Fruit fly (Drosophila melanogaster) whole organism, embryonic: ENCODE measurements around the gene CG31109.

Source experiments
- Atf6 ChIP-seq: fragments of 200-800 bp; sonication (Bioruptor generic); IDR thresholded peaks from 2 replicates; pipeline ENCODE4 v1.3.6; 2022; ENCODE audit warnings: missing biosample characterization, missing genetic modification characterization
- CG10431 ChIP-seq: fragments of 200-800 bp; sonication (Bioruptor generic); optimal IDR thresholded peaks from 3 replicates; lab custom pipeline; 2018; ENCODE audit warnings: missing biosample characterization, mild to moderate bottlenecking, missing genetic modification characterization
- CG13123 ChIP-seq: fragments of 200-800 bp; sonication (Bioruptor generic); optimal IDR thresholded peaks from 2 replicates; lab custom pipeline; 2016; ENCODE audit warnings: missing biosample characterization, missing genetic modification characterization
- CG14710 ChIP-seq: fragments of 200-800 bp; sonication (Bioruptor generic); optimal IDR thresholded peaks from 3 replicates; lab custom pipeline; 2019; ENCODE audit warnings: missing biosample characterization, mild to moderate bottlenecking, missing genetic modification characterization, moderate library complexity
- CG15011 ChIP-seq: fragments of 200-800 bp; sonication (Bioruptor generic); optimal IDR thresholded peaks from 3 replicates; lab custom pipeline; 2018; ENCODE audit warnings: missing biosample characterization, mild to moderate bottlenecking, missing genetic modification characterization
- CG15269 ChIP-seq: fragments of 200-800 bp; sonication (Bioruptor generic); optimal IDR thresholded peaks from 2 replicates; lab custom pipeline; 2018; ENCODE audit warnings: missing biosample characterization, mild to moderate bottlenecking, missing genetic modification characterization, moderate library complexity
- CG17802 ChIP-seq: fragments of 200-800 bp; sonication (Bioruptor generic); optimal IDR thresholded peaks from 2 replicates; lab custom pipeline; 2018; ENCODE audit warnings: missing biosample characterization, mild to moderate bottlenecking, missing genetic modification characterization, moderate library complexity
- CG18599 ChIP-seq: fragments of 200-800 bp; sonication (Bioruptor generic); optimal IDR thresholded peaks from 3 replicates; lab custom pipeline; 2017; ENCODE audit warnings: missing biosample characterization, missing genetic modification characterization, mild to moderate bottlenecking, moderate library complexity, missing genetic modification reagents
- CG18619 ChIP-seq: fragments of 200-800 bp; sonication (Bioruptor generic); optimal IDR thresholded peaks from 3 replicates; lab custom pipeline; 2017; ENCODE audit warnings: missing biosample characterization, mild to moderate bottlenecking, missing genetic modification characterization
- CG2199 ChIP-seq: fragments of 200-800 bp; sonication (Bioruptor generic); IDR thresholded peaks from 3 replicates; pipeline ENCODE4 v1.3.6; 2022; ENCODE audit warnings: missing biosample characterization, missing genetic modification characterization
- CG32767 ChIP-seq: fragments of 200-800 bp; sonication (Bioruptor generic); IDR thresholded peaks from 2 replicates; pipeline ENCODE4 v1.3.6; 2022; ENCODE audit warnings: missing biosample characterization, missing genetic modification characterization
- CG7271 ChIP-seq: fragments of 200-800 bp; sonication (Bioruptor generic); optimal IDR thresholded peaks from 2 replicates; lab custom pipeline; 2018; ENCODE audit warnings: missing biosample characterization, mild to moderate bottlenecking, missing genetic modification characterization, moderate library complexity
- CG7839 ChIP-seq: fragments of 200-800 bp; sonication (Bioruptor generic); optimal IDR thresholded peaks from 3 replicates; lab custom pipeline; 2018; ENCODE audit warnings: missing biosample characterization, mild to moderate bottlenecking, missing genetic modification characterization, moderate library complexity
- CG7987 ChIP-seq: fragments of 200-800 bp; sonication (Bioruptor generic); optimal IDR thresholded peaks from 2 replicates; lab custom pipeline; 2018; ENCODE audit warnings: missing biosample characterization, mild to moderate bottlenecking, missing genetic modification characterization, moderate library complexity
- D ChIP-seq, 2 experiments: fragments of 200-800 bp in 1 of 2; fragments of >200 bp in 1 of 2; sonication (Bioruptor generic) in 1 of 2; optimal IDR thresholded peaks; 2 replicates in 1 of 2; 3 replicates in 1 of 2; lab custom pipeline; 2017; ENCODE audit warnings: mild to moderate bottlenecking in 1 of 2, missing biosample characterization in 1 of 2, missing genetic modification characterization in 1 of 2, missing genetic modification reagents in 1 of 2
- D19A ChIP-seq: fragments of 200-800 bp; optimal IDR thresholded peaks from 3 replicates; lab custom pipeline; 2019; ENCODE audit warnings: missing biosample characterization, mild to moderate bottlenecking, missing genetic modification characterization, moderate library complexity
- Dip3 ChIP-seq: fragments of 200-800 bp; sonication (Bioruptor generic); optimal IDR thresholded peaks from 3 replicates; lab custom pipeline; 2016; ENCODE audit warnings: missing biosample characterization, missing genetic modification characterization
- Ets65A ChIP-seq: fragments of 200-800 bp; sonication (Bioruptor generic); peaks from one replicate; lab custom pipeline; 2016; ENCODE audit warnings: missing biosample characterization, missing genetic modification characterization
- Mrtf ChIP-seq: fragments of 200-800 bp; sonication (Bioruptor generic); IDR thresholded peaks from 3 replicates; pipeline ENCODE4 v1.3.6; 2022; ENCODE audit warnings: missing biosample characterization, missing genetic modification characterization
- NC2α ChIP-seq: fragments of 200-800 bp; sonication (Bioruptor generic); optimal IDR thresholded peaks from 2 replicates; lab custom pipeline; 2016; ENCODE audit warnings: missing biosample characterization, missing genetic modification characterization
- NfI ChIP-seq: fragments of 200-800 bp; sonication (Bioruptor generic); optimal IDR thresholded peaks from 3 replicates; lab custom pipeline; 2018; ENCODE audit warnings: missing biosample characterization, mild to moderate bottlenecking, missing genetic modification characterization, moderate library complexity
- Opbp ChIP-seq: fragments of 200-800 bp; sonication (Bioruptor generic); IDR thresholded peaks from 3 replicates; pipeline ENCODE4 v1.3.6; 2022; ENCODE audit warnings: missing biosample characterization, missing genetic modification characterization; ENCODE audit not compliant: partially characterized antibody
- Six4 ChIP-seq: fragments of 200-800 bp; sonication (Bioruptor generic); optimal IDR thresholded peaks from 2 replicates; lab custom pipeline; 2016; ENCODE audit warnings: missing biosample characterization, missing genetic modification characterization
- Xrp1 ChIP-seq: fragments of 200-800 bp; sonication (Bioruptor generic); IDR thresholded peaks from 2 replicates; pipeline ENCODE4 v1.3.6; 2022; ENCODE audit warnings: missing biosample characterization, missing genetic modification characterization
- ab ChIP-seq: fragments of 200-800 bp; sonication (Bioruptor generic); optimal IDR thresholded peaks from 2 replicates; lab custom pipeline; 2016; ENCODE audit warnings: missing biosample characterization, missing genetic modification characterization
- bab2 ChIP-seq: fragments of 200-800 bp; sonication (Bioruptor generic); optimal IDR thresholded peaks from 2 replicates; lab custom pipeline; 2016; ENCODE audit warnings: missing biosample characterization, missing genetic modification characterization
- bbx ChIP-seq: fragments of 200-800 bp; sonication (Bioruptor generic); IDR thresholded peaks from 2 replicates; pipeline ENCODE4 v1.3.6; 2022; ENCODE audit warnings: missing biosample characterization, missing genetic modification characterization; ENCODE audit not compliant: partially characterized antibody
- bigmax ChIP-seq: fragments of 200-800 bp; sonication (Bioruptor generic); optimal IDR thresholded peaks from 2 replicates; lab custom pipeline; 2018; ENCODE audit warnings: missing biosample characterization, mild to moderate bottlenecking, missing genetic modification characterization
- br ChIP-seq: fragments of >200 bp; optimal IDR thresholded peaks from 2 replicates; lab custom pipeline; 2017
- chm ChIP-seq: fragments of 200-800 bp; sonication (Bioruptor generic); IDR thresholded peaks from 2 replicates; pipeline ENCODE4 v1.3.6; 2022; ENCODE audit warnings: missing biosample characterization, missing genetic modification characterization
- corto ChIP-seq: fragments of 200-800 bp; sonication (Bioruptor generic); optimal IDR thresholded peaks from 2 replicates; lab custom pipeline; 2016; ENCODE audit warnings: missing biosample characterization, mild to moderate bottlenecking, missing genetic modification characterization, moderate library complexity
- disco-r ChIP-seq: fragments of 200-800 bp; sonication (Bioruptor generic); optimal IDR thresholded peaks from 2 replicates; lab custom pipeline; 2016; ENCODE audit warnings: missing biosample characterization, missing genetic modification characterization
- eve ChIP-seq, 2 experiments: fragments of >200 bp; optimal IDR thresholded peaks; 2 replicates each; lab custom pipeline; 2017; ENCODE audit warnings: missing biosample characterization in 2 of 2, missing genetic modification characterization in 2 of 2
- gcm2 ChIP-seq: fragments of 200-800 bp; sonication (Bioruptor generic); optimal IDR thresholded peaks from 2 replicates; lab custom pipeline; 2016; ENCODE audit warnings: missing biosample characterization, missing genetic modification characterization
- gro ChIP-seq: fragments of 200-800 bp; sonication (Bioruptor generic); optimal IDR thresholded peaks from 2 replicates; lab custom pipeline; 2016; ENCODE audit warnings: missing biosample characterization, missing genetic modification characterization
- jigr1 ChIP-seq: fragments of 200-800 bp; sonication (Bioruptor generic); IDR thresholded peaks from 3 replicates; pipeline ENCODE4 v1.3.6; 2022; ENCODE audit warnings: missing biosample characterization, missing genetic modification characterization
- kni ChIP-seq: fragments of 200-800 bp; sonication (Bioruptor generic); optimal IDR thresholded peaks from 3 replicates; lab custom pipeline; 2017; ENCODE audit warnings: mild to moderate bottlenecking, missing biosample characterization, missing genetic modification reagents, missing genetic modification characterization
- lilli ChIP-seq: fragments of 200-800 bp; sonication (Bioruptor generic); optimal IDR thresholded peaks from 3 replicates; lab custom pipeline; 2016; ENCODE audit warnings: missing biosample characterization, missing genetic modification characterization
- lola ChIP-seq, 3 experiments: fragments of >200 bp in 2 of 3; fragments of 200-800 bp in 1 of 3; sonication (Bioruptor generic) in 1 of 3; optimal IDR thresholded peaks; 2 replicates each; lab custom pipeline; 2017 to 2019; ENCODE audit warnings: missing biosample characterization in 3 of 3, missing genetic modification characterization in 3 of 3, mild to moderate bottlenecking in 1 of 3, moderate library complexity in 1 of 3
- lov ChIP-seq, 2 experiments: fragments of 200-800 bp in 1 of 2; fragments of >200 bp in 1 of 2; sonication (Bioruptor generic) in 1 of 2; IDR thresholded peaks in 1 of 2; optimal IDR thresholded peaks in 1 of 2; 2 replicates in 1 of 2; 3 replicates in 1 of 2; pipeline versions ENCODE4 v1.3.6 to Lab custom; 2017 to 2022; ENCODE audit warnings: missing biosample characterization in 1 of 2, missing genetic modification characterization in 1 of 2
- onecut ChIP-seq: fragments of 200-800 bp; sonication (Bioruptor generic); IDR thresholded peaks from 2 replicates; pipeline ENCODE4 v1.3.6; 2022; ENCODE audit warnings: missing biosample characterization, missing genetic modification characterization
- pb ChIP-seq: fragments of 200-800 bp; sonication (Bioruptor generic); optimal IDR thresholded peaks from 3 replicates; lab custom pipeline; 2016; ENCODE audit warnings: missing biosample characterization, missing genetic modification characterization
- pros ChIP-seq: fragments of 200-800 bp; sonication (Bioruptor generic); optimal IDR thresholded peaks from 3 replicates; lab custom pipeline; 2019; ENCODE audit warnings: missing biosample characterization, mild to moderate bottlenecking, missing genetic modification characterization, moderate library complexity
- sim ChIP-seq: fragments of 200-800 bp; sonication (Bioruptor generic); IDR thresholded peaks from 2 replicates; pipeline ENCODE4 v1.3.6; 2022; ENCODE audit warnings: missing biosample characterization, missing genetic modification characterization
- tin ChIP-seq: fragments of 200-800 bp; sonication (Bioruptor generic); optimal IDR thresholded peaks from 3 replicates; lab custom pipeline; 2016; ENCODE audit warnings: missing biosample characterization, missing genetic modification characterization
- usp ChIP-seq: fragments of >200 bp; optimal IDR thresholded peaks from 2 replicates; lab custom pipeline; 2017; ENCODE audit warnings: missing biosample characterization, missing genetic modification characterization
- vnd ChIP-seq: fragments of 200-800 bp; sonication (Bioruptor generic); IDR thresholded peaks from 3 replicates; pipeline ENCODE4 v1.3.6; 2022; ENCODE audit warnings: missing biosample characterization, missing genetic modification characterization; ENCODE audit not compliant: partially characterized antibody

Gene CG31109

dm6 chr3R:25050649-25051048, 3.8 kb downstream of the CG31109 start:
- TF ChIP-seq eve (GFP tag; optimal IDR thresholded peaks at IDR 0.05; lab: Kevin White, UChicago) = peak in 1 of 2 experiments; percentile 87
- TF ChIP-seq CG14710 (tag; lab: Kevin White, UChicago) = no peak
- no peak for TF ChIP-seq CG7271 (tag; lab: Kevin White, UChicago)
- TF ChIP-seq CG17802 (tag; lab: Kevin White, UChicago) = no peak
- TF ChIP-seq CG10431 (GFP tag; lab: Kevin White, UChicago) = peak; percentile 10
- no peak for TF ChIP-seq bab2 (GFP tag; lab: Kevin White, UChicago)
- peak; percentile 39 for TF ChIP-seq bigmax (GFP tag; lab: Kevin White, UChicago)
- TF ChIP-seq ab (GFP tag; lab: Kevin White, UChicago) = peak; percentile 4
- peak; percentile 96 for TF ChIP-seq onecut (GFP tag; lab: Robert Waterston, UW)
- TF ChIP-seq kni = no peak
- TF ChIP-seq bbx (GFP tag; lab: Robert Waterston, UW) = no peak
- peak; percentile 55 for TF ChIP-seq Ets65A (GFP tag; lab: Kevin White, UChicago)

- TF ChIP-seq D19A = no peak
- TF ChIP-seq gcm2 = peak; percentile 27
- TF ChIP-seq corto (GFP tag; lab: Kevin White, UChicago) = peak; percentile 58
- TF ChIP-seq CG15269 = no peak
- TF ChIP-seq usp (GFP tag; lab: Kevin White, UChicago) = no peak
- peak; percentile 5 for TF ChIP-seq Dip3 (GFP tag; lab: Kevin White, UChicago)
- TF ChIP-seq CG13123 (GFP tag; lab: Kevin White, UChicago) = no peak
- TF ChIP-seq Xrp1 (GFP tag; lab: Robert Waterston, UW) = no peak
- TF ChIP-seq CG7987 (GFP tag; lab: Kevin White, UChicago) = peak; percentile 52
- no peak for TF ChIP-seq disco-r (GFP tag; lab: Kevin White, UChicago)
- no peak for TF ChIP-seq pb (GFP tag; lab: Kevin White, UChicago)
- no peak for TF ChIP-seq lov (optimal IDR thresholded peaks at IDR 0.05; lab: Kevin White, UChicago)
- TF ChIP-seq lov (GFP tag; IDR thresholded peaks at IDR 0.05; lab: Robert Waterston, UW) = no peak
- TF ChIP-seq CG15011 (GFP tag; lab: Kevin White, UChicago) = no peak
- TF ChIP-seq gro (GFP tag; lab: Kevin White, UChicago) = peak; percentile 4
- TF ChIP-seq lola (GFP tag; optimal IDR thresholded peaks at IDR 0.05; lab: Kevin White, UChicago) = no peak
- no peak for TF ChIP-seq chm (GFP tag; lab: Robert Waterston, UW)
- no peak for TF ChIP-seq CG32767 (GFP tag; lab: Robert Waterston, UW)
- no peak for TF ChIP-seq Atf6
- no peak for TF ChIP-seq Opbp
- TF ChIP-seq vnd = no peak
- TF ChIP-seq br (lab: Kevin White, UChicago) = no peak
- TF ChIP-seq Mrtf (GFP tag; lab: Robert Waterston, UW) = no peak
- no peak for TF ChIP-seq lilli (GFP tag; lab: Kevin White, UChicago)
- peak; percentile 7 for TF ChIP-seq NfI (GFP tag; lab: Kevin White, UChicago)
- TF ChIP-seq CG7839 (tag; lab: Kevin White, UChicago) = no peak
- no peak for TF ChIP-seq CG18599 (GFP tag; lab: Kevin White, UChicago)
- TF ChIP-seq CG18619 (GFP tag; lab: Kevin White, UChicago) = no peak
- no peak for TF ChIP-seq NC2α (GFP tag; lab: Kevin White, UChicago)
- peak; percentile 50 for TF ChIP-seq pros (GFP tag; lab: Kevin White, UChicago)
- TF ChIP-seq Six4 (GFP tag; lab: Kevin White, UChicago) = no peak
- peak; percentile 70 for TF ChIP-seq kni
- TF ChIP-seq CG14710 (tag; lab: Kevin White, UChicago) = no peak
- TF ChIP-seq CG2199 (GFP tag; lab: Robert Waterston, UW) = no peak
- TF ChIP-seq D (optimal IDR thresholded peaks at IDR 0.05; lab: Kevin White, UChicago) = peak; percentile 39
- TF ChIP-seq D (GFP tag; optimal IDR thresholded peaks at IDR 0.05; lab: Kevin White, UChicago) = no peak
- no peak for TF ChIP-seq jigr1 (GFP tag; lab: Robert Waterston, UW)
- TF ChIP-seq tin = no peak
- TF ChIP-seq sim = no peak
These were observed 4.5 kb downstream of the CG31109 start for dm6 chr3R:25049742-25050517.
